5 worm cellular contexts compared by ENCODE assay signal in the genomic region with DNA sequence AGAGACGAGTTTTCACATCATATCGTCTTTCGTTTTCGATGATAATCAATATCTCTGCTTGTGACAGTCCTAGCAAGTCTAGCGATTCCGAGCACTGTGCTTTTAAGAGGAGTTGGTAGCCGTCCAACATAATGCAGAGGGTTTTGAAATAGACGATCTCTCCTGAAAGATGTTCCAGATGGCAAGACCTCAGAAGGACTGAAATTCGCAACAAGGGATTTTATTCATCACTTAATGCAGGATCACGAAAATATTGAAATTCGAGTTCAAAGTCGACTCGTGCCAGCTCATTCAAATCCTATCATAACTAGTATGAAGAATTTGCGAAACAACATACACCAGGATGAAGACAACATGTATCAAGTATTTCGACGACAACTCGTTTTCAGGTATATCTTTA.
TF ChIP-seq lines count a peak whose summit lies in the region.

A gene (minus strand): TSS at position 130 of the 400 bp plus-strand sequence.

TF ChIP-seq in whole organism, L1 larva, 84 proteins besides CTCF, POLR2A, EP300 and RAD21:
- TF ChIP-seq grh-1 (GFP tag; IDR thresholded peaks at IDR 0.05; lab: Robert Waterston, UW) = 0 out of 2 replicates have a peak, but pooled peaks have one; percentile 11
- no peak for TF ChIP-seq fkh-10 (GFP tag; optimal IDR thresholded peaks at IDR 0.05; lab: Kevin White, UChicago)
- no peak for TF ChIP-seq alr-1 (tag; optimal IDR thresholded peaks at IDR 0.05; lab: Kevin White, UChicago; ENCODE audit: borderline replicate concordance)
- no peak for TF ChIP-seq nhr-12 (tag; optimal IDR thresholded peaks at IDR 0.05; lab: Kevin White, UChicago)
- peak; percentile 43 for TF ChIP-seq aly-2 (tag; optimal IDR thresholded peaks at IDR 0.05; lab: Kevin White, UChicago)

TF ChIP-seq in whole organism, L2 larva, 48 proteins besides CTCF, POLR2A, EP300 and RAD21:
- TF ChIP-seq sma-3 (GFP tag; optimal IDR thresholded peaks at IDR 0.05; lab: Kevin White, UChicago) (no peak), zag-1 (tag; optimal IDR thresholded peaks at IDR 0.05; lab: Kevin White, UChicago) (no peak), Y55F3AM.14 (GFP tag; optimal IDR thresholded peaks at IDR 0.05; lab: Kevin White, UChicago) (peak; percentile 3), nhr-25 (tag; optimal IDR thresholded peaks at IDR 0.05; lab: Kevin White, UChicago) (no peak), nhr-129 (tag; optimal IDR thresholded peaks at IDR 0.05; lab: Kevin White, UChicago) (no peak), unc-39 (tag; optimal IDR thresholded peaks at IDR 0.05; lab: Kevin White, UChicago) (no peak), lin-39 (tag; optimal IDR thresholded peaks at IDR 0.05; lab: Kevin White, UChicago) (no peak), C34F6.9 (tag; optimal IDR thresholded peaks at IDR 0.05; lab: Kevin White, UChicago) (no peak), ama-1 (optimal IDR thresholded peaks at IDR 0.05; lab: Kevin White, UChicago) (no peak), lsy-2 (tag; optimal IDR thresholded peaks at IDR 0.05; lab: Kevin White, UChicago) (no peak), ztf-1 (GFP tag; conservative IDR thresholded peaks at IDR 0.05; lab: Robert Waterston, UW) (no peak), sem-4 (tag; optimal IDR thresholded peaks at IDR 0.05; lab: Kevin White, UChicago) (no peak), crh-2 (tag; optimal IDR thresholded peaks at IDR 0.05; lab: Kevin White, UChicago) (peak; percentile 20)

TF ChIP-seq in whole organism, L3 larva, 47 proteins besides CTCF, POLR2A, EP300 and RAD21 (continues in another document):
- TF ChIP-seq ZK546.5 (tag; optimal IDR thresholded peaks at IDR 0.05; lab: Kevin White, UChicago) (no peak), unc-39 (tag; optimal IDR thresholded peaks at IDR 0.05; lab: Kevin White, UChicago) (no peak), ceh-9 (tag; optimal IDR thresholded peaks at IDR 0.05; lab: Kevin White, UChicago) (no peak), nfya-1 (tag; optimal IDR thresholded peaks at IDR 0.05; lab: Kevin White, UChicago; ENCODE audit: insufficient read depth) (no peak), nhr-76 (tag; optimal IDR thresholded peaks at IDR 0.05; lab: Kevin White, UChicago) (no peak), jun-1 (tag; optimal IDR thresholded peaks at IDR 0.05; lab: Kevin White, UChicago) (no peak), nhr-77 (tag; optimal IDR thresholded peaks at IDR 0.05; lab: Kevin White, UChicago) (no peak), zag-1 (tag; optimal IDR thresholded peaks at IDR 0.05; lab: Kevin White, UChicago) (no peak), pha-4 (tag; optimal IDR thresholded peaks at IDR 0.05; lab: Kevin White, UChicago) (no peak), lsy-12 (tag; optimal IDR thresholded peaks at IDR 0.05; lab: Kevin White, UChicago) (peak; percentile 6), elt-2 (tag; optimal IDR thresholded peaks at IDR 0.05; lab: Kevin White, UChicago) (peak; percentile 2), sea-2 (GFP tag; optimal IDR thresholded peaks at IDR 0.05; lab: Kevin White, UChicago) (no peak), mdl-1 (tag; optimal IDR thresholded peaks at IDR 0.05; lab: Kevin White, UChicago) (no peak), snpc-4 (tag; optimal IDR thresholded peaks at IDR 0.05; lab: Kevin White, UChicago) (no peak), ceh-28 (tag; optimal IDR thresholded peaks at IDR 0.05; lab: Kevin White, UChicago) (no peak), eor-1 (tag; optimal IDR thresholded peaks at IDR 0.05; lab: Kevin White, UChicago) (no peak), nhr-237 (tag; optimal IDR thresholded peaks at IDR 0.05; lab: Kevin White, UChicago) (no peak), skn-1 (tag; optimal IDR thresholded peaks at IDR 0.05; lab: Kevin White, UChicago) (no peak), nhr-25 (tag; optimal IDR thresholded peaks at IDR 0.05; lab: Kevin White, UChicago) (no peak), lin-39 (tag; optimal IDR thresholded peaks at IDR 0.05; lab: Kevin White, UChicago) (no peak), ztf-4 (tag; optimal IDR thresholded peaks at IDR 0.05; lab: Kevin White, UChicago) (peak; percentile 47), elt-1 (tag; optimal IDR thresholded peaks at IDR 0.05; lab: Kevin White, UChicago) (no peak), daf-12 (tag; optimal IDR thresholded peaks at IDR 0.05; lab: Kevin White, UChicago) (no peak), fos-1 (tag; optimal IDR thresholded peaks at IDR 0.05; lab: Kevin White, UChicago) (no peak), fkh-10 (GFP tag; optimal IDR thresholded peaks at IDR 0.05; lab: Kevin White, UChicago) (no peak)

TF ChIP-seq in whole organism, L4 larva, 104 proteins besides CTCF, POLR2A, EP300 and RAD21 (continues in another document):
- TF ChIP-seq dmd-6 (GFP tag; IDR thresholded peaks at IDR 0.05; lab: Robert Waterston, UW) = no peak
- peak; percentile 58 for TF ChIP-seq nhr-102 (tag; optimal IDR thresholded peaks at IDR 0.05; lab: Kevin White, UChicago)
- TF ChIP-seq spr-1 (tag; optimal IDR thresholded peaks at IDR 0.05; lab: Kevin White, UChicago) = peak; percentile 33
- no peak for TF ChIP-seq fos-1 (tag; optimal IDR thresholded peaks at IDR 0.05; lab: Kevin White, UChicago)
- peak; percentile 62 for TF ChIP-seq Y5F2A.4 (GFP tag; optimal IDR thresholded peaks at IDR 0.05; lab: Kevin White, UChicago)
- peak; percentile 64 for TF ChIP-seq lin-13 (GFP tag; optimal IDR thresholded peaks at IDR 0.05; lab: Kevin White, UChicago)
- no peak for TF ChIP-seq aha-1 (tag; lab: Kevin White, UChicago)
- TF ChIP-seq ceh-62 (tag; optimal IDR thresholded peaks at IDR 0.05; lab: Kevin White, UChicago) = no peak
- peak; percentile 90 for TF ChIP-seq snpc-1.2 (GFP tag; IDR thresholded peaks at IDR 0.05; lab: Robert Waterston, UW)
- TF ChIP-seq F44E2.7 (GFP tag; IDR thresholded peaks at IDR 0.05; lab: Robert Waterston, UW) = no peak
- TF ChIP-seq zip-11 (GFP tag; IDR thresholded peaks at IDR 0.05; lab: Robert Waterston, UW) = no peak
- TF ChIP-seq Y48G9A.11 (GFP tag; IDR thresholded peaks at IDR 0.05; lab: Robert Waterston, UW) = peak; percentile 85
- TF ChIP-seq lim-7 (GFP tag; IDR thresholded peaks at IDR 0.05; lab: Robert Waterston, UW) = peak; percentile 66; the same call in 1 of the 2 replicates
- TF ChIP-seq mdl-1 (tag; optimal IDR thresholded peaks at IDR 0.05; lab: Kevin White, UChicago) = no peak
- TF ChIP-seq jun-1 (tag; optimal IDR thresholded peaks at IDR 0.05; lab: Kevin White, UChicago) = no peak
- TF ChIP-seq nhr-41 (GFP tag; IDR thresholded peaks at IDR 0.05; lab: Robert Waterston, UW) = no peak
- no peak for TF ChIP-seq lin-29 (GFP tag; IDR thresholded peaks at IDR 0.05; lab: Robert Waterston, UW)
- peak; percentile 82 for TF ChIP-seq lin-38 (GFP tag; IDR thresholded peaks at IDR 0.05; lab: Robert Waterston, UW)
- TF ChIP-seq F49E8.2 (tag; optimal IDR thresholded peaks at IDR 0.05; lab: Kevin White, UChicago; ENCODE audit: borderline replicate concordance) = peak; percentile 94
- no peak for TF ChIP-seq attf-4 (tag; optimal IDR thresholded peaks at IDR 0.05; lab: Kevin White, UChicago)
- peak; percentile 56 to 88; a peak in 2 of 4 replicates for TF ChIP-seq madf-5 (GFP tag; IDR thresholded peaks at IDR 0.05; lab: Robert Waterston, UW)
- TF ChIP-seq zip-2 (tag; optimal IDR thresholded peaks at IDR 0.05; lab: Kevin White, UChicago) = no peak
- peak; percentile 69 for TF ChIP-seq T26A8.4 (GFP tag; IDR thresholded peaks at IDR 0.05; lab: Robert Waterston, UW)
- no peak for TF ChIP-seq cey-2 (tag; optimal IDR thresholded peaks at IDR 0.05; lab: Kevin White, UChicago; ENCODE audit: borderline replicate concordance, insufficient read depth)
- TF ChIP-seq dmd-9 (GFP tag; IDR thresholded peaks at IDR 0.05; lab: Robert Waterston, UW) = no peak

TF ChIP-seq in whole organism, young adult, 124 proteins besides CTCF, POLR2A, EP300 and RAD21 (continues in another document):
- TF ChIP-seq hlh-26 (GFP tag; conservative IDR thresholded peaks at IDR 0.05; lab: Robert Waterston, UW) = peak; percentile 68; the same call in 1 of the 2 replicates
- TF ChIP-seq hmg-1.2 (GFP tag; IDR thresholded peaks at IDR 0.05; lab: Robert Waterston, UW) = peak; percentile 54; the same call in 1 of the 2 replicates
- TF ChIP-seq repo-1 (tag; optimal IDR thresholded peaks at IDR 0.05; lab: Kevin White, UChicago) = peak; percentile 88
- TF ChIP-seq aptf-3 (GFP tag; IDR thresholded peaks at IDR 0.05; lab: Robert Waterston, UW) = peak; percentile 94
- TF ChIP-seq B0035.1 (tag; optimal IDR thresholded peaks at IDR 0.05; lab: Kevin White, UChicago) = peak; percentile 52
- TF ChIP-seq lsl-1 (GFP tag; optimal IDR thresholded peaks at IDR 0.05; lab: Kevin White, UChicago) = peak; percentile 64
- peak; percentile 29 for TF ChIP-seq mes-4 (tag; optimal IDR thresholded peaks at IDR 0.05; lab: Kevin White, UChicago)
- no peak for TF ChIP-seq aptf-2 (GFP tag; conservative IDR thresholded peaks at IDR 0.05; lab: Robert Waterston, UW)
- peak; percentile 96 for TF ChIP-seq hrde-1 (tag; optimal IDR thresholded peaks at IDR 0.05; lab: Kevin White, UChicago; ENCODE audit: borderline replicate concordance)
- TF ChIP-seq lir-1 (GFP tag; conservative IDR thresholded peaks at IDR 0.05; lab: Robert Waterston, UW) = no peak
- no peak for TF ChIP-seq C06A6.2 (GFP tag; conservative IDR thresholded peaks at IDR 0.05; lab: Robert Waterston, UW)
- TF ChIP-seq F57A8.1 (GFP tag; optimal IDR thresholded peaks at IDR 0.05; lab: Kevin White, UChicago) = peak; percentile 44
- TF ChIP-seq Y56A3A.18 (GFP tag; IDR thresholded peaks at IDR 0.05; lab: Robert Waterston, UW) = peak; percentile 95
- TF ChIP-seq dpl-1 (GFP tag; optimal IDR thresholded peaks at IDR 0.05; lab: Kevin White, UChicago) = no peak
- peak; percentile 32 for TF ChIP-seq ZK185.1 (tag; optimal IDR thresholded peaks at IDR 0.05; lab: Kevin White, UChicago; ENCODE audit: poor library complexity, severe bottlenecking)
- TF ChIP-seq mxl-1 (tag; optimal IDR thresholded peaks at IDR 0.05; lab: Kevin White, UChicago) = peak; percentile 32
- peak; percentile 89 for TF ChIP-seq snpc-1.3 (tag; optimal IDR thresholded peaks at IDR 0.05; lab: Kevin White, UChicago; ENCODE audit: insufficient read depth)
- TF ChIP-seq him-1 (tag; optimal IDR thresholded peaks at IDR 0.05; lab: Kevin White, UChicago) = peak; percentile 80
- TF ChIP-seq dpff-1 (tag; optimal IDR thresholded peaks at IDR 0.05; lab: Kevin White, UChicago) = peak; percentile 79
- TF ChIP-seq attf-6 (GFP tag; IDR thresholded peaks at IDR 0.05; lab: Robert Waterston, UW) = peak; percentile 89
- TF ChIP-seq madf-3 (GFP tag; IDR thresholded peaks at IDR 0.05; lab: Robert Waterston, UW) = peak; percentile 91
- peak; percentile 57 for TF ChIP-seq ztf-18 (tag; optimal IDR thresholded peaks at IDR 0.05; lab: Kevin White, UChicago)
- no peak; the same call in none of the 2 replicates for TF ChIP-seq egl-44 (GFP tag; IDR thresholded peaks at IDR 0.05; lab: Robert Waterston, UW)
- TF ChIP-seq nhr-120 (GFP tag; IDR thresholded peaks at IDR 0.05; lab: Robert Waterston, UW) = 0 out of 2 replicates have a peak, but pooled peaks have one; percentile 55
- TF ChIP-seq tlf-1 (GFP tag; optimal IDR thresholded peaks at IDR 0.05; lab: Kevin White, UChicago) = peak; percentile 62
- peak; percentile 79; the same call in 1 of the 2 replicates for TF ChIP-seq ztf-25 (GFP tag; IDR thresholded peaks at IDR 0.05; lab: Robert Waterston, UW)
- no peak for TF ChIP-seq ceh-40 (GFP tag; IDR thresholded peaks at IDR 0.05; lab: Robert Waterston, UW)
- TF ChIP-seq F10E7.11 (tag; optimal IDR thresholded peaks at IDR 0.05; lab: Kevin White, UChicago) = peak; percentile 85
